Worm (Caenorhabditis elegans) whole organism, L2 larva: ENCODE results near the gene srd-70.

ENCODE experiments used
- lin-11 ChIP-seq: fragments of 150-350 bp; sonication (generic microtip); optimal IDR thresholded peaks from 2 replicates; lab custom pipeline; 2014; ENCODE audit warnings: missing biosample characterization, missing genetic modification characterization, inconsistent platforms, mixed read lengths
- zag-1 ChIP-seq: fragments of 150-350 bp; optimal IDR thresholded peaks from 2 replicates; lab custom pipeline; 2014; ENCODE audit warnings: missing biosample characterization, missing genetic modification characterization

- TF ChIP-seq zag-1 (tag; lab: Kevin White, UChicago) (no peak), lin-11 (tag; lab: Kevin White, UChicago) (no peak)
Measured at ce11 chrV:20411659-20412058, 42.3 kb upstream of the srd-70 start, which contains the start of gene F53H2.3.
